Fruit fly (Drosophila melanogaster) whole organism, wandering third instar larva: ENCODE results near the gene slow.

Experiments
- Myc ChIP-seq: fragments of >200 bp; optimal IDR thresholded peaks from 2 replicates; lab custom pipeline; 2017
- dl ChIP-seq, 2 experiments: fragments of 175-275, 200-275 bp in 1 of 2; fragments of 200-275 bp in 1 of 2; sonication (Bioruptor generic); optimal IDR thresholded peaks; lab custom pipeline; 2018; ENCODE audit warnings: mild to moderate bottlenecking in 2 of 2, missing biosample characterization in 2 of 2, missing genetic modification characterization in 2 of 2, moderate library complexity in 2 of 2; ENCODE audit not compliant: partially characterized antibody in 2 of 2, insufficient read depth in 1 of 2
- ey ChIP-seq: fragments of 200-800 bp; sonication (Bioruptor generic); optimal IDR thresholded peaks from 2 replicates; lab custom pipeline; 2016; ENCODE audit warnings: missing biosample characterization, missing genetic modification characterization
- fru ChIP-seq: fragments of 200-800 bp; sonication (Bioruptor generic); optimal IDR thresholded peaks from 3 replicates; lab custom pipeline; 2016; ENCODE audit warnings: missing biosample characterization, mild to moderate bottlenecking, missing genetic modification characterization
- psq ChIP-seq: fragments of 200-800 bp; sonication (Bioruptor generic); optimal IDR thresholded peaks from 3 replicates; lab custom pipeline; 2017; ENCODE audit warnings: missing biosample characterization, mild to moderate bottlenecking, missing genetic modification characterization, moderate library complexity
- sage ChIP-seq: fragments of 200-800 bp; sonication (Bioruptor generic); optimal IDR thresholded peaks from 2 replicates; lab custom pipeline; 2016; ENCODE audit warnings: missing biosample characterization, mild to moderate bottlenecking, missing genetic modification characterization
- sv ChIP-seq: fragments of 200-800 bp; sonication (Bioruptor generic); optimal IDR thresholded peaks from 3 replicates; lab custom pipeline; 2016; ENCODE audit warnings: missing biosample characterization, missing genetic modification characterization

- TF ChIP-seq ey (GFP tag; lab: Kevin White, UChicago), result no peak
- no peak for TF ChIP-seq dl (GFP tag; optimal IDR thresholded peaks at IDR 0.05; lab: Kevin White, UChicago; ENCODE audit: insufficient read depth in 1 of 2, partially characterized antibody in 2 of 2)
- TF ChIP-seq psq (GFP tag; lab: Kevin White, UChicago), result no peak
- no peak for TF ChIP-seq fru (GFP tag; lab: Kevin White, UChicago)
- no peak for TF ChIP-seq Myc (lab: Kevin White, UChicago)
- no peak for TF ChIP-seq sv (GFP tag; lab: Kevin White, UChicago)
- TF ChIP-seq sage, result no peak
Observed at dm6 chr3L:4348839-4349238, 35.4 kb upstream of the slow start.
